Fruit fly (Drosophila melanogaster): ENCODE results near the gene sc.

DNA sequence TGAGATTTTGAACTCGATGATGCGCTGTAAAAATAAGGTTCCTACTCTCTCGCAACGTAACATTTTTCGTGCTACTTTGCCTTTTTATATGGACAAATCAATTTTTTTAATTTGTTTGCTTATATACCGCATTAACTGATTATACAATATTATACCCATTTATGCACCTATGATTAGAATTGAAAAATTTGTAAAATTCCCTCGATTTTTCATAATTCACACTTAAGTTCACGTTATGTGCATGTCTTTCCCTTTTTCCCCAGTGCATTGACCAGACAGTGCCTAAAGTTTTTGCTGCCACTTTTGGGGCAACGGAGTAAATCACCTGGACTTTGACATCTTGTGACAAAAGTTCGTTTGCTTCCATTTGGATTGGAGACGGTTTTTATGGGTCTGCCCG, 5.4 kb upstream of the sc start:
- TF ChIP-seq EcR (GFP tag; optimal IDR thresholded peaks at IDR 0.05) = no peak
- TF ChIP-seq pan (optimal IDR thresholded peaks at IDR 0.05) = no peak
